Fruit fly (Drosophila melanogaster) ovary, adult (tissue): Measurements from ENCODE around the gene CG5895.

Experiments used
- CG17801 ChIP-seq: fragments of 200-800 bp; optimal IDR thresholded peaks from 2 replicates; lab custom pipeline; 2019; ENCODE audit warnings: missing biosample characterization, mild to moderate bottlenecking, missing genetic modification characterization, moderate library complexity; ENCODE audit not compliant: partially characterized antibody

Gene CG5895

dm6 chr3L:16035185-16035584, at the start of gene CG5895:
TSS of gene CG5895 (plus strand) at chr3L:16035485.
- TF ChIP-seq CG17801 (GFP tag; lab: Kevin White, UChicago), result no peak

dm6 chr3L:15987635-15988034, 47.6 kb upstream of the CG5895 start, which contains the start of gene PolD1:
TSS of gene PolD1 (minus strand) at chr3L:15987815.
- TF ChIP-seq CG17801 (GFP tag; lab: Kevin White, UChicago), result no peak

dm6 chr3L:15988039-15988546, 47.2 kb upstream of the CG5895 start, which contains the start of gene Hip14:
TSS of gene Hip14 (plus strand) at chr3L:15988236.
- peak; percentile 37 for TF ChIP-seq CG17801 (GFP tag; lab: Kevin White, UChicago)

- no peak for TF ChIP-seq CG17801 (GFP tag; lab: Kevin White, UChicago)
Measured at dm6 chr3L:15996019-15996418, 39.3 kb upstream of the CG5895 start.

dm6 chr3L:15998217-15998616, 37.1 kb upstream of the CG5895 start:
- no peak for TF ChIP-seq CG17801 (GFP tag; lab: Kevin White, UChicago)

dm6 chr3L:15999358-16000005, 35.8 kb upstream of the CG5895 start:
- no peak for TF ChIP-seq CG17801 (GFP tag; lab: Kevin White, UChicago)

dm6 chr3L:16001164-16001679, 34.1 kb upstream of the CG5895 start:
- TF ChIP-seq CG17801 (GFP tag; lab: Kevin White, UChicago), result peak; percentile 56

dm6 chr3L:16002116-16002716, 33.1 kb upstream of the CG5895 start:
- TF ChIP-seq CG17801 (GFP tag; lab: Kevin White, UChicago), result peak; percentile 25

- TF ChIP-seq CG17801 (GFP tag; lab: Kevin White, UChicago), result peak; percentile 68
Measured at dm6 chr3L:16004401-16005237, 30.7 kb upstream of the CG5895 start, which contains the start of the genes hzg and mRpS31. TSS of gene hzg (minus strand) at chr3L:16004736. TSS of gene mRpS31 (plus strand) at chr3L:16005193.

dm6 chr3L:16010176-16010575, 25.1 kb upstream of the CG5895 start:
- no peak for TF ChIP-seq CG17801 (GFP tag; lab: Kevin White, UChicago)

- TF ChIP-seq CG17801 (GFP tag; lab: Kevin White, UChicago), result peak; percentile 21
Measured at dm6 chr3L:16011319-16012210, 23.7 kb upstream of the CG5895 start, which contains the start of gene mib1. TSS of gene mib1 (minus strand) at chr3L:16011812.

- no peak for TF ChIP-seq CG17801 (GFP tag; lab: Kevin White, UChicago)
Measured at dm6 chr3L:16012315-16012950, 22.9 kb upstream of the CG5895 start.
